Fruit fly (Drosophila melanogaster): ENCODE measurements around the gene CG8611.

DNA sequence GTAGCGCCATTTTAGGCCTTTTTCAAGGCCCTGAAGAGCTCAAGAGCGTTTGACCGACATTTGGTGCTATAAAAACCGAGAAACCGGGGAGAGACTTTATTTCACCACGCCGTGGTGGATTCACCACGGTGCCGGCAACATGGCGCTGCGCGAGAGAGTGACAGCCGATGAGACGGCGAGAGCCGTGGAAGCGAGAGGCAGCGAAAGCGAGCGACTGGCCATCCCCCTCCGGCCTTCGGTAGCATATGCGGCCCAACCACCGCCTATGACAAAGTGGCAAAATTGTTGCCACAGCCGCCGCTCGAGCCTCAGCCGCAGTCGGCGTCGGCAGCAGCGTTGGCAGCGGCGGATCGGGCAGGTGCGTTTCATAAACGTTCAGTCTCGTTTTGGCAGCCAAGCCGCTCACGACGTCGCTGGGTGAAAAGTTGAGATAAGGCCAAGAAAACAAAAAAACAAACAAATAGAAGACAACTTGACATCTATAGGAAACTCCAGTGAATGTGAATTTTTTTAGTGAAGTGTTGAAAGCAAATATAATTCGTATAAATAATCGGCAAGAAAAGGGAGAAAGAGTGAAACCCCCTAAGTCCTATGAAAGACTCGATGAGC lies 24.7 kb downstream of the CG8611 start, which contains the start of gene B-H1:
- TF ChIP-seq dac (GFP tag; optimal IDR thresholded peaks at IDR 0.05) (no peak), Blimp-1 (GFP tag; optimal IDR thresholded peaks at IDR 0.05) (no peak), CG6276 (GFP tag; optimal IDR thresholded peaks at IDR 0.05) (no peak), Lpt (GFP tag; optimal IDR thresholded peaks at IDR 0.05) (no peak)

Measured in whole organism, prepupa.